Worm (Caenorhabditis elegans) whole organism, L3 larva: ENCODE data around the gene Y55F3AM.9.

ENCODE experiments used
- R02D3.7 ChIP-seq: fragments of 150-350 bp; optimal IDR thresholded peaks from 2 replicates; lab custom pipeline; 2014; ENCODE audit warnings: missing biosample characterization, missing genetic modification characterization
- ZK546.5 ChIP-seq: sonication (generic microtip); optimal IDR thresholded peaks from 2 replicates; lab custom pipeline; 2017; ENCODE audit warnings: missing biosample characterization, missing genetic modification characterization
- ama-1 ChIP-seq: fragments of 150-350 bp; optimal IDR thresholded peaks from 2 replicates; lab custom pipeline; 2018
- ceh-16 ChIP-seq: sonication (generic microtip); optimal IDR thresholded peaks from 2 replicates; lab custom pipeline; 2017; ENCODE audit warnings: missing biosample characterization, missing genetic modification characterization
- ceh-28 ChIP-seq: fragments of 150-350 bp; optimal IDR thresholded peaks from 2 replicates; lab custom pipeline; 2014; ENCODE audit warnings: missing biosample characterization, missing genetic modification reagents, missing genetic modification characterization
- ceh-9 ChIP-seq: sonication (generic microtip); optimal IDR thresholded peaks from 2 replicates; lab custom pipeline; 2018; ENCODE audit warnings: missing biosample characterization, missing genetic modification characterization
- daf-12 ChIP-seq: fragments of 150-350 bp; optimal IDR thresholded peaks from 2 replicates; lab custom pipeline; 2014; ENCODE audit warnings: missing biosample characterization, missing genetic modification reagents, missing genetic modification characterization
- egl-5 ChIP-seq: fragments of 150-350 bp; optimal IDR thresholded peaks from 2 replicates; lab custom pipeline; 2017; ENCODE audit warnings: missing biosample characterization, missing genetic modification reagents, missing genetic modification characterization, inconsistent platforms
- elt-1 ChIP-seq: fragments of 150-350 bp; optimal IDR thresholded peaks from 2 replicates; lab custom pipeline; 2014; ENCODE audit warnings: missing biosample characterization, missing genetic modification characterization
- elt-2 ChIP-seq: sonication (generic microtip); optimal IDR thresholded peaks from 2 replicates; lab custom pipeline; 2016; ENCODE audit warnings: missing genetic modification reagents, mild to moderate bottlenecking, missing genetic modification characterization, missing compliant biosample characterization
- eor-1 ChIP-seq, 2 experiments: fragments of 150-350 bp; optimal IDR thresholded peaks; 2 replicates each; lab custom pipeline; 2014 to 2018; ENCODE audit warnings: missing biosample characterization in 2 of 2, missing genetic modification characterization in 2 of 2
- fkh-10 ChIP-seq: sonication (generic microtip); optimal IDR thresholded peaks from 2 replicates; lab custom pipeline; 2017; ENCODE audit warnings: missing biosample characterization, missing genetic modification reagents, missing genetic modification characterization
- fkh-2 ChIP-seq: fragments of 150-350 bp; optimal IDR thresholded peaks from 2 replicates; lab custom pipeline; 2014; ENCODE audit warnings: missing biosample characterization, missing genetic modification reagents, missing genetic modification characterization
- hmg-11 ChIP-seq: sonication (generic microtip); optimal IDR thresholded peaks from 2 replicates; lab custom pipeline; 2016; ENCODE audit warnings: missing genetic modification characterization, missing compliant biosample characterization
- jun-1 ChIP-seq: fragments of 150-350 bp; optimal IDR thresholded peaks from 2 replicates; lab custom pipeline; 2014; ENCODE audit warnings: missing biosample characterization, missing genetic modification reagents, missing genetic modification characterization
- lin-15B ChIP-seq: fragments of 150-350 bp; optimal IDR thresholded peaks from 2 replicates; lab custom pipeline; 2014; ENCODE audit warnings: missing biosample characterization, missing genetic modification characterization
- lin-39 ChIP-seq: fragments of 150-350 bp; optimal IDR thresholded peaks from 2 replicates; lab custom pipeline; 2018; ENCODE audit warnings: missing biosample characterization, missing genetic modification reagents, missing genetic modification characterization
- lsy-12 ChIP-seq: sonication (generic microtip); optimal IDR thresholded peaks from 2 replicates; lab custom pipeline; 2016; ENCODE audit warnings: mild to moderate bottlenecking, missing genetic modification characterization, missing compliant biosample characterization
- mdl-1 ChIP-seq: fragments of 150-350 bp; optimal IDR thresholded peaks from 2 replicates; lab custom pipeline; 2014; ENCODE audit warnings: missing biosample characterization, missing genetic modification characterization
- mml-1 ChIP-seq: fragments of 150-350 bp; sonication (generic microtip); optimal IDR thresholded peaks from 3 replicates; lab custom pipeline; 2014; ENCODE audit warnings: missing biosample characterization, missing genetic modification characterization
- nfya-1 ChIP-seq: sonication (generic microtip); optimal IDR thresholded peaks from 2 replicates; lab custom pipeline; 2017; ENCODE audit warnings: missing genetic modification characterization, mild to moderate bottlenecking, missing compliant biosample characterization, antibody characterized with exemption, moderate library complexity; ENCODE audit not compliant: insufficient read depth
- nhr-11 ChIP-seq: fragments of 150-350 bp; optimal IDR thresholded peaks from 2 replicates; lab custom pipeline; 2014; ENCODE audit warnings: missing biosample characterization, missing genetic modification characterization
- nhr-23 ChIP-seq: fragments of 150-350 bp; optimal IDR thresholded peaks from 2 replicates; lab custom pipeline; 2014; ENCODE audit warnings: missing biosample characterization, missing genetic modification reagents, missing genetic modification characterization
- nhr-237 ChIP-seq: fragments of 150-350 bp; optimal IDR thresholded peaks from 2 replicates; lab custom pipeline; 2014; ENCODE audit warnings: missing biosample characterization, missing genetic modification characterization
- nhr-25 ChIP-seq: sonication (generic microtip); optimal IDR thresholded peaks from 2 replicates; lab custom pipeline; 2017; ENCODE audit warnings: missing biosample characterization, missing genetic modification characterization
- nhr-43 ChIP-seq: sonication (generic microtip); optimal IDR thresholded peaks from 2 replicates; lab custom pipeline; 2016; ENCODE audit warnings: mild to moderate bottlenecking, missing genetic modification characterization, missing compliant biosample characterization; ENCODE audit not compliant: poor library complexity, severe bottlenecking
- nhr-67 ChIP-seq: fragments of 150-350 bp; optimal IDR thresholded peaks from 2 replicates; lab custom pipeline; 2014; ENCODE audit warnings: missing biosample characterization, missing genetic modification characterization
- nhr-76 ChIP-seq: fragments of 150-350 bp; sonication (generic microtip); optimal IDR thresholded peaks from 5 replicates; lab custom pipeline; 2014; ENCODE audit warnings: missing biosample characterization, missing genetic modification characterization
- nhr-77 ChIP-seq: fragments of 150-350 bp; optimal IDR thresholded peaks from 2 replicates; lab custom pipeline; 2014; ENCODE audit warnings: missing biosample characterization, missing genetic modification characterization
- pha-4 ChIP-seq: fragments of 150-350 bp; optimal IDR thresholded peaks from 2 replicates; lab custom pipeline; 2014; ENCODE audit warnings: missing biosample characterization, missing genetic modification reagents, missing genetic modification characterization
- pqm-1 ChIP-seq: fragments of 150-350 bp; optimal IDR thresholded peaks from 2 replicates; lab custom pipeline; 2017; ENCODE audit warnings: missing biosample characterization, missing genetic modification characterization, inconsistent platforms
- sea-2 ChIP-seq: fragments of 150-350 bp; sonication (generic microtip); optimal IDR thresholded peaks from 4 replicates; lab custom pipeline; 2014; ENCODE audit warnings: missing biosample characterization, missing genetic modification reagents, missing genetic modification characterization
- skn-1 ChIP-seq: fragments of 150-350 bp; optimal IDR thresholded peaks from 2 replicates; lab custom pipeline; 2014; ENCODE audit warnings: missing biosample characterization, missing genetic modification characterization
- snpc-4 ChIP-seq: fragments of 150-350 bp; optimal IDR thresholded peaks from 2 replicates; lab custom pipeline; 2014; ENCODE audit warnings: missing biosample characterization, missing genetic modification characterization
- tbx-2 ChIP-seq: sonication (generic microtip); optimal IDR thresholded peaks from 2 replicates; lab custom pipeline; 2016; ENCODE audit warnings: mild to moderate bottlenecking, missing genetic modification characterization, missing compliant biosample characterization
- unc-39 ChIP-seq: sonication (generic microtip); optimal IDR thresholded peaks from 4 replicates; lab custom pipeline; 2017; ENCODE audit warnings: missing biosample characterization, missing genetic modification characterization
- unc-62 ChIP-seq: fragments of 150-350 bp; sonication (generic microtip); optimal IDR thresholded peaks from 4 replicates; lab custom pipeline; 2014; ENCODE audit warnings: missing biosample characterization, missing genetic modification reagents, missing genetic modification characterization
- ztf-11 ChIP-seq: fragments of 150-350 bp; optimal IDR thresholded peaks from 2 replicates; lab custom pipeline; 2014; ENCODE audit warnings: missing biosample characterization, missing genetic modification characterization

Gene Y55F3AM.9

ce11 chrIV:961862-962261 is 47.7 kb downstream of the Y55F3AM.9 start:
- TF ChIP-seq fkh-10 (GFP tag; lab: Kevin White, UChicago), result peak; percentile 14
- no peak for TF ChIP-seq ztf-11 (tag; lab: Kevin White, UChicago)

ce11 chrIV:960177-960576 is 49.4 kb downstream of the Y55F3AM.9 start:
- TF ChIP-seq jun-1 (tag; lab: Kevin White, UChicago) (no peak), ceh-9 (tag; lab: Kevin White, UChicago) (no peak), nhr-43 (no peak), nhr-76 (no peak), lin-15B (no peak), nhr-67 (tag; lab: Kevin White, UChicago) (no peak)

- TF ChIP-seq fkh-10 (GFP tag; lab: Kevin White, UChicago) (no peak), egl-5 (tag; lab: Kevin White, UChicago) (no peak), R02D3.7 (tag; lab: Kevin White, UChicago) (no peak), lin-39 (no peak), lsy-12 (tag; lab: Kevin White, UChicago) (no peak), unc-39 (tag; lab: Kevin White, UChicago) (no peak), jun-1 (tag; lab: Kevin White, UChicago) (no peak), sea-2 (GFP tag; lab: Kevin White, UChicago) (no peak), mdl-1 (tag; lab: Kevin White, UChicago) (no peak), eor-1 (tag; optimal IDR thresholded peaks at IDR 0.05; lab: Kevin White, UChicago) (no peak)
Measured at ce11 chrIV:959221-959620, 50.3 kb downstream of the Y55F3AM.9 start, which contains the start of gene plx-1. Gene plx-1 (plus strand): TSS chrIV:959521.

- TF ChIP-seq snpc-4 (tag; lab: Kevin White, UChicago) (peak; percentile 7), lsy-12 (tag; lab: Kevin White, UChicago) (no peak), nfya-1 (peak; percentile 83), unc-62 (GFP tag; lab: Kevin White, UChicago) (no peak), egl-5 (tag; lab: Kevin White, UChicago) (no peak), pha-4 (tag; lab: Kevin White, UChicago) (peak; percentile 70), lin-15B (peak; percentile 44), ceh-16 (tag; lab: Kevin White, UChicago) (no peak), mml-1 (tag; lab: Kevin White, UChicago) (no peak), nhr-237 (tag; lab: Kevin White, UChicago) (no peak), nhr-76 (no peak), nhr-77 (tag; lab: Kevin White, UChicago) (no peak), ceh-9 (tag; lab: Kevin White, UChicago) (no peak), fkh-10 (GFP tag; lab: Kevin White, UChicago) (no peak), nhr-25 (peak; percentile 95), ceh-28 (tag; lab: Kevin White, UChicago) (peak; percentile 58), daf-12 (no peak), jun-1 (tag; lab: Kevin White, UChicago) (peak; percentile 59), tbx-2 (tag; lab: Kevin White, UChicago) (no peak), nhr-23 (peak; percentile 68), fkh-2 (tag; lab: Kevin White, UChicago) (no peak), mdl-1 (tag; lab: Kevin White, UChicago) (peak; percentile 19), eor-1 (tag; optimal IDR thresholded peaks at IDR 0.05; lab: Kevin White, UChicago) (no peak), nhr-43 (no peak), elt-1 (tag; lab: Kevin White, UChicago) (no peak), nhr-67 (tag; lab: Kevin White, UChicago) (no peak), R02D3.7 (tag; lab: Kevin White, UChicago) (peak; percentile 29), ama-1 (lab: Kevin White, UChicago) (no peak), elt-2 (tag; lab: Kevin White, UChicago) (peak; percentile 63), skn-1 (tag; lab: Kevin White, UChicago) (no peak), ZK546.5 (tag; lab: Kevin White, UChicago) (no peak), pqm-1 (peak; percentile 60), hmg-11 (tag; lab: Kevin White, UChicago) (peak; percentile 54), nhr-11 (tag; lab: Kevin White, UChicago) (no peak), ztf-11 (tag; lab: Kevin White, UChicago) (no peak)
Measured at ce11 chrIV:957820-958219, 51.7 kb downstream of the Y55F3AM.9 start.
